Fruit fly (Drosophila melanogaster): Measurements from ENCODE around the gene Crz.

DNA sequence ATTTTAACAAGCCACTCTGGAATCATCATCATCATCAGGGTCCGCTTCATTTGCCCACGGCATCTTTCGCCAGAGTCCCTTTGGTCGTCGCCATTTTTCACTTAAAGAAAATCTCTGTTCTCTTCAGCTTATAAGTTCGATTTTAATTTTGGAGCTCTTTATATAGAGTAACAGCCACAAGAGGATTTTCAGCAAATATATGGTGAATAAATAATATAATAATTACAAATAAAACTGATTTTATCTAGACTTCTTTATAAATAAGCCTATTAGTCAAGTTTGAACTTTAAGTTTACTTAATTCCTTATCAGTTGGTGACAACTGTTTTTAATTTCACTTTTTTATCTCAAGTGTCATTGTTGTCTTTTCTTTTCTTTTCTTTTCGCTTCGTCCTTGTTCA, 33.8 kb downstream of the Crz start:
- TF ChIP-seq h (optimal IDR thresholded peaks at IDR 0.05) (no peak), ttk (optimal IDR thresholded peaks at IDR 0.05) (no peak), Sin3A (optimal IDR thresholded peaks at IDR 0.05) (no peak), psq (optimal IDR thresholded peaks at IDR 0.05) (no peak), insv (optimal IDR thresholded peaks at IDR 0.05) (no peak)
